Worm (Caenorhabditis elegans) whole organism, midembryonic: Measurements from ENCODE around the gene cpg-8.

Experiments
- T22C8.4 ChIP-seq: fragments of 200-800 bp; sonication (Bioruptor generic); IDR thresholded peaks from 2 replicates; pipeline ENCODE4 v1.3.6; 2022; ENCODE audit warnings: missing genetic modification characterization, missing compliant biosample characterization
- cog-1 ChIP-seq: sonication (generic microtip); optimal IDR thresholded peaks from 2 replicates; lab custom pipeline; 2016; ENCODE audit warnings: missing genetic modification characterization, missing compliant biosample characterization
- flt-1 ChIP-seq: fragments of 200-800 bp; sonication (Bioruptor generic); IDR thresholded peaks from 2 replicates; pipeline ENCODE4 v1.3.6; 2022; ENCODE audit warnings: missing genetic modification characterization, missing compliant biosample characterization
- klf-2 ChIP-seq: fragments of 200-800 bp; sonication (Bioruptor generic); conservative IDR thresholded peaks from 2 replicates; pipeline ENCODE4 v1.3.6; 2022; ENCODE audit warnings: missing genetic modification reagents, missing genetic modification characterization, missing compliant biosample characterization
- med-1 ChIP-seq: sonication (generic microtip); optimal IDR thresholded peaks from 2 replicates; lab custom pipeline; 2017; ENCODE audit warnings: missing genetic modification characterization, mild to moderate bottlenecking, missing compliant biosample characterization, antibody characterized with exemption, missing genetic modification reagents; ENCODE audit not compliant: insufficient read depth
- ref-1 ChIP-seq: fragments of 200-800 bp; sonication (Bioruptor generic); conservative IDR thresholded peaks from 2 replicates; pipeline ENCODE4 v1.3.6; 2022; ENCODE audit warnings: missing genetic modification reagents, missing genetic modification characterization, missing compliant biosample characterization
- tab-1 ChIP-seq: fragments of 200-800 bp; sonication (Bioruptor generic); IDR thresholded peaks from 2 replicates; pipeline ENCODE4 v1.3.6; 2022; ENCODE audit warnings: missing genetic modification characterization, missing compliant biosample characterization
- ztf-23 ChIP-seq: fragments of 200-800 bp; sonication (Bioruptor generic); IDR thresholded peaks from 2 replicates; pipeline ENCODE4 v1.3.6; 2022; ENCODE audit warnings: missing genetic modification reagents, missing genetic modification characterization, missing compliant biosample characterization
- ztf-29 ChIP-seq: fragments of 200-800 bp; sonication (Bioruptor generic); IDR thresholded peaks from 2 replicates; pipeline ENCODE4 v1.3.6; 2022; ENCODE audit warnings: missing genetic modification reagents, missing genetic modification characterization, missing compliant biosample characterization

cpg-8 gene

ce11 chrV:4662400-4662799 is 29.8 kb downstream of the cpg-8 start, which contains the start of gene srx-74:
srx-74 (minus strand) TSS chrV:4662500.
- TF ChIP-seq med-1 (GFP tag; lab: Kevin White, UChicago): no peak

DNA sequence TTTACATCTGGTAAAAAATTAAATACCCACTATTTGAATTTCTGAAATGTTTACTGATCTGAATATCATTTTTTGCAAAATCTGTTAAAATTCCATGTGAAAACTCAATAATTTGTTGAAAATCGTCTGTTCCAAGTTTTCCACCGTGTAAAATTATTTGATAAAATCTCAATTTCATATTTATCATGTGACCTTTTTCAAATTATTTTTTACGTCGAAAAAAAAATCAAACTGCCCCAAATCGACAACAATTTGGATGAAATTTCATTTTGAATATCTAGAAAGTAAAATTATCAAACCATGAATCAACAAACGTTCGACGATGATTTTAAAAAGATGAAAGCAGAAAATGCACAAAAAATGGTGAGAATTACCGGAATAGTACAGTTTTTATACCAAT is 37.1 kb downstream of the cpg-8 start, which contains the start of gene F41F3.9:
F41F3.9 (plus strand) TSS at position 301 of the 400 bp plus-strand sequence.
- TF ChIP-seq ref-1 (GFP tag; lab: Robert Waterston, UW) (no peak), tab-1 (GFP tag; lab: Robert Waterston, UW) (no peak), T22C8.4 (GFP tag; lab: Robert Waterston, UW) (no peak), med-1 (GFP tag; lab: Kevin White, UChicago) (no peak), ztf-29 (GFP tag; lab: Robert Waterston, UW) (no peak), klf-2 (GFP tag; lab: Robert Waterston, UW) (no peak), cog-1 (no peak), ztf-23 (GFP tag; lab: Robert Waterston, UW) (no peak), flt-1 (GFP tag; lab: Robert Waterston, UW) (no peak)

DNA sequence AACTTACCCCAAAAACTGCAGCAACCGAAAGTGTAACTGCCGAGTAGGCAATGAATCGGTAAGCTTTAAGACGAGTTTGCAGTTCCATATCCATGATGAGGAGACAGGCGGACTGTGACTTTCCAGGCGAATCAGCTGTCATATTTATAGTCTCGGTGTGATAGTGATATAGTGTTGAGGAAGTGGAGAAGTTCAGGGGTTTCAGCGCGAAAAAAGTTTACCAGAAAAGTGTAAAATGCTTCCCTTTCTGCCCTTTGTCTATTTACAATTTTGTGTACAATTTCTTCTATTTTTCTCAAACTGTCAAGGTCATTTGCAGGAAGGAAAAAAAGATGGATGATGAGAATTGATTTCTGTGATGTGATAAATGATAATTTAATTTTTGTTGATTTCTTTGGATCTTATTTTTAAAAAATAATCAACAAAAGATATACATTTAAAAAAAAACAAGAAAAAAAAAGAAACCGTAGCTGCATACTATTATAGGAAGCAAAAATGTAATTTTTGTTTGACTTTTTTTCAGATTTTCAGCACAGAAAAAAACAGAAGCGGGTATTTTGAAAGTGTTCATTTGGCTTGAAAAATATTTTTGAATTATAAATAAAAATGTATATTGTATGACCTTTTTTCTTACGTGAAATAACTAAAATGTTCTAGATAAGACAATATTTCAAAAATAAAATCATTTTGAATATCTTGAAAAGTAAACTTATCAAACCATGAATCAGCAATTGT is 38.2 kb downstream of the cpg-8 start, which contains the start of the genes col-139 and F41F3.1:
col-139 (minus strand) TSS at position 101 of the 735 bp plus-strand sequence.
F41F3.1 (plus strand) TSS at position 685 of the 735 bp plus-strand sequence.
- TF ChIP-seq T22C8.4 (GFP tag; lab: Robert Waterston, UW): no peak
- no peak for TF ChIP-seq med-1 (GFP tag; lab: Kevin White, UChicago)
- TF ChIP-seq klf-2 (GFP tag; lab: Robert Waterston, UW): no peak
- TF ChIP-seq cog-1: no peak

ce11 chrV:4653093-4653492 is 39.1 kb downstream of the cpg-8 start:
- TF ChIP-seq klf-2 (GFP tag; lab: Robert Waterston, UW): no peak
- no peak for TF ChIP-seq T22C8.4 (GFP tag; lab: Robert Waterston, UW)
- no peak for TF ChIP-seq tab-1 (GFP tag; lab: Robert Waterston, UW)
- TF ChIP-seq ref-1 (GFP tag; lab: Robert Waterston, UW): no peak
- TF ChIP-seq ztf-29 (GFP tag; lab: Robert Waterston, UW): no peak
- no peak for TF ChIP-seq med-1 (GFP tag; lab: Kevin White, UChicago)
- no peak for TF ChIP-seq flt-1 (GFP tag; lab: Robert Waterston, UW)
- TF ChIP-seq ztf-23 (GFP tag; lab: Robert Waterston, UW): no peak
- TF ChIP-seq cog-1: no peak

DNA sequence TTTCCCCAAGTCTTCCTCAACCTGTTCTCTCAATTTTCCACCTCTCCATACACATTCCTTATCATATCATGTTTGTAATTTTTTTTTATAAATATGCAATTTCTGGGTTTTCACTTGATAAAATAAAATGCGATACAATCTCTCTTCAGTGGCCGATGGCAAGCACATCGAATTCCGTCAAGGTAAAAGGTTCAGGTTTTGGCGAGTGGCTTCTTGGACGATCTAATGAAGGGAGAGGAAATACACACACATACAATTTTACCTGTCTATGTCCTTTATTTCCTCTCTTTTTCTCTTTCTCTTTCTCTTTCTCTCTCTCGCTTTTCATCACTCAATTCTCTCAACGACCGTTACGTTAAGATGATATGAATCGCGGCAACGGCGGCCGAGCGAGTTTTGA is 40.8 kb downstream of the cpg-8 start:
- TF ChIP-seq T22C8.4 (GFP tag; lab: Robert Waterston, UW): no peak
- TF ChIP-seq tab-1 (GFP tag; lab: Robert Waterston, UW): no peak
- TF ChIP-seq med-1 (GFP tag; lab: Kevin White, UChicago): no peak
- no peak for TF ChIP-seq cog-1
- TF ChIP-seq flt-1 (GFP tag; lab: Robert Waterston, UW): no peak
- no peak for TF ChIP-seq ztf-23 (GFP tag; lab: Robert Waterston, UW)
- no peak for TF ChIP-seq ref-1 (GFP tag; lab: Robert Waterston, UW)
- TF ChIP-seq klf-2 (GFP tag; lab: Robert Waterston, UW): no peak
- TF ChIP-seq ztf-29 (GFP tag; lab: Robert Waterston, UW): no peak

- TF ChIP-seq klf-2 (GFP tag; lab: Robert Waterston, UW): no peak
- TF ChIP-seq ztf-23 (GFP tag; lab: Robert Waterston, UW): no peak
- TF ChIP-seq T22C8.4 (GFP tag; lab: Robert Waterston, UW): no peak
- no peak for TF ChIP-seq ztf-29 (GFP tag; lab: Robert Waterston, UW)
- no peak for TF ChIP-seq med-1 (GFP tag; lab: Kevin White, UChicago)
- TF ChIP-seq tab-1 (GFP tag; lab: Robert Waterston, UW): no peak
- TF ChIP-seq cog-1: no peak
- TF ChIP-seq flt-1 (GFP tag; lab: Robert Waterston, UW): no peak
- no peak for TF ChIP-seq ref-1 (GFP tag; lab: Robert Waterston, UW)
Observed at ce11 chrV:4649649-4650384, 42.4 kb downstream of the cpg-8 start.

- TF ChIP-seq flt-1 (GFP tag; lab: Robert Waterston, UW) (no peak), klf-2 (GFP tag; lab: Robert Waterston, UW) (no peak), cog-1 (no peak), T22C8.4 (GFP tag; lab: Robert Waterston, UW) (no peak), ref-1 (GFP tag; lab: Robert Waterston, UW) (no peak), ztf-23 (GFP tag; lab: Robert Waterston, UW) (no peak), ztf-29 (GFP tag; lab: Robert Waterston, UW) (no peak), tab-1 (GFP tag; lab: Robert Waterston, UW) (no peak), med-1 (GFP tag; lab: Kevin White, UChicago) (no peak)
Observed at ce11 chrV:4648527-4648926, 43.7 kb downstream of the cpg-8 start, which contains the start of gene F41F3.8. F41F3.8 (plus strand) TSS chrV:4648827.

DNA sequence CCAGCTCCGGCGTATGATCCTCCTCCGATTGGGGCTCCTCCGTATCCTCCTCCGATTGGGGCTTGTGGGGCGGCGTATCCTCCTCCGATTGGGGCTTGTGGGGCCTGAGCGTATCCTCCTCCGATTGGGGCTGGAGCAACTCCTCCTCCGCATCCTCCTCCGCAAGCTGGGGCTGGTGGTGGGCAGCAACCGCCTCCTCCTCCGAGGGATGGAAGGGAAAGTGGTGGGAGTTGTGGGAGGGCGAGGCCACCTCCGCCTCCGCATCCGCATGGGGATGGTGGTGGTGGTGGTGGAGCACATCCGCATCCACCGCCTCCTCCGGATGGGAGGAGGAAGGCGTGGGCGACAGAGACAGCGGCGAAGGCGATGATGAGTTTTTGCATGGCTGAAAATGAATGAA is 44.4 kb downstream of the cpg-8 start, which contains the start of gene F41F3.3:
F41F3.3 (minus strand) TSS at position 383 of the 400 bp plus-strand sequence.
- TF ChIP-seq ztf-23 (GFP tag; lab: Robert Waterston, UW) (0 out of 2 replicates have a peak, but pooled peaks have one; percentile 46), ref-1 (GFP tag; lab: Robert Waterston, UW) (no peak), cog-1 (no peak), tab-1 (GFP tag; lab: Robert Waterston, UW) (0 out of 2 replicates have a peak, but pooled peaks have one; percentile 25), flt-1 (GFP tag; lab: Robert Waterston, UW) (peak; percentile 65; the same call in 1 of the 2 replicates), med-1 (GFP tag; lab: Kevin White, UChicago) (no peak), ztf-29 (GFP tag; lab: Robert Waterston, UW) (no peak), klf-2 (GFP tag; lab: Robert Waterston, UW) (no peak), T22C8.4 (GFP tag; lab: Robert Waterston, UW) (no peak)
